Worm (Caenorhabditis elegans) whole organism, dauer: Measurements from ENCODE around the gene oef-1.
"Not testable (repeated sequence)": the region's sequence is repeated elsewhere in the genome, so short reads cannot be mapped to it uniquely, and the experiment has no call there.

Source experiments
- unc-62 ChIP-seq: sonication (generic microtip); optimal IDR thresholded peaks from 2 replicates; lab custom pipeline; 2017; ENCODE audit warnings: missing biosample characterization, missing genetic modification reagents, missing genetic modification characterization

oef-1 gene

DNA sequence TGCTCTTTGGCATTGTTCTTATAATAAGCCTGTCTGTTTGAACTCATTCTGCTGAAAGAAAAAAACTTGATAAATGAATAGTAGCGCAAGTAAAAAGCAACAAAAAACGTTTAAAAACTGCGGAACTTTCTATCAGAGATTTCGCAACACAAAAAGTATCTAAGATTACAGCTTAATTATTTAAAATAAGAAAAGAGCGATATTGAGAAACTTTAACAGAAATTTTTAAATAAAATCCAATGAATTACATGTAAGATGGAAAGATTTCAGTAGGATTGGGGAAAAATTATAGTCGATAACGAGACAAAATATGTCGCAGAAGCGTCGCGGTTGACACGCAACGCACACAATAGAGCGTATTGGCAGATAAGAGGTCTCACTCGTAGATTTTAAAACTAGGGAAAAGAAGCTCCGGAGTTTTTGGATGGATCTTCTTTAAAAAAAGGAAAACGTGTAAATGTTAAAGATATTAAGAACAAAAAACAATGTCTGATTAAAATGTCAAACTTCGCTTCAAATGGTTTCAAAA lies 13.5 kb downstream of the oef-1 start, which contains the start of gene ima-3:
TSS of gene ima-3 (minus strand) at position 51 of the 529 bp plus-strand sequence.
- no peak for TF ChIP-seq unc-62 (GFP tag; lab: Kevin White, UChicago)

DNA sequence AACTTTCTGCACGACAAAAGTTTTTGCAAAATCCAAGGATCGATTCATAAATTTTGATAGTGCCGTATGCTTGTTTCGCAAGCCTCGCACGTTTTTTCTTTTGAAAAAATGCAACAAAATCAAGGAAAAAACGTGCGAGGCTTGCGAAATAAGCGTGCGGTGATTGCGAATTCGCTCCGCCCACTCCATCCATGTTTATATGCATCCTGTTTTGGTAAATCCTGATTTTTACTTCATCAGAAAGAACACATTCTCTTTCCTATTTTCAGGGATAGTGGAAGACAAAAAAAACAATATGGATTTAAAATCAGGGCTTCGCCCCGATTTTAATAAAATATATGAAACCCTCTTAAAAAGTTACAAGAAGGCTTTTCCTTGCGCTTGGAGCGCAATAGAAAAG lies 15.6 kb downstream of the oef-1 start, which contains the start of gene F32E10.9:
TSS of gene F32E10.9 (minus strand) at position 101 of the 400 bp plus-strand sequence.
- not testable (repeated sequence) for TF ChIP-seq unc-62 (GFP tag; lab: Kevin White, UChicago)

DNA sequence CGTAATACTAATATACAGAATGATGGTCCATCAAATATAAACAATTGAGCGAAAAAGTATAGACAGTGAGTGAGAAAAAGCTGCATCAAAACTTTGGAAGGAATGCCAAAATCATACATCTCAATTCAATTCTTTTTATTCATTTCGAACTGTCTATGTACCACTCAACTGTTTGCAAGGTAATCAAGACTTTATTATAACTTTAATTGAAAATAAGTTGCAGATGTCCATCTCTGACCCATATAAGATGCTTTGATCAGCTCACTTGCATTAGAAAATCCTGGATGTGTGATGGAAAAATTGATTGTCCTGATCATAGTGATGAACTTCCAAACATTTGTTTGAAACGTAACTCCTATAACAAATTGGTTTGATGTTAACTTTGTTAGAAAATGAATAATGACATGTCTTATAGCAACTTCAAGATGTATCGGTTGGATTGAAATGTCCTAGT lies 19.4 kb downstream of the oef-1 start, which contains the start of gene F32E10.8:
TSS of gene F32E10.8 (plus strand) at position 51 of the 454 bp plus-strand sequence.
- no peak for TF ChIP-seq unc-62 (GFP tag; lab: Kevin White, UChicago)

DNA sequence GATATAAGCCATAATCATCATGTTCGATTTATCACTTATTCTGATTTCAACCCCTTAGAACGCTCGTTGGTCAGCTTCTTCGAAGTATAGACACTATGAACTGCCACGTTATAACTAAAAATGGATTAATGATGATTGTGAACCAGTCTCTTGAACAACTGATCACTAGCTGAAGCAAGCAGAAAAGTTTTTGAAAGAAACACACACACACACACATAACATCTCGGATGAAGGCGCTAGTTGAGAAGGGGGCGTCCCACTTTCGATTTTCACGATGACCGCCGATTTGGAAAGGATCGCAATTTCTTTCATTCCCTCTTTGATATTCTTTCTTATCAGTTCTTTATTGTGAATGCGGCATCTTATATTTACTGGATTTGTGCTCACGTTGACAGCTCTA lies 20.4 kb downstream of the oef-1 start, which contains the start of gene clec-180:
TSS of gene clec-180 (plus strand) at position 301 of the 400 bp plus-strand sequence.
- no peak for TF ChIP-seq unc-62 (GFP tag; lab: Kevin White, UChicago)

DNA sequence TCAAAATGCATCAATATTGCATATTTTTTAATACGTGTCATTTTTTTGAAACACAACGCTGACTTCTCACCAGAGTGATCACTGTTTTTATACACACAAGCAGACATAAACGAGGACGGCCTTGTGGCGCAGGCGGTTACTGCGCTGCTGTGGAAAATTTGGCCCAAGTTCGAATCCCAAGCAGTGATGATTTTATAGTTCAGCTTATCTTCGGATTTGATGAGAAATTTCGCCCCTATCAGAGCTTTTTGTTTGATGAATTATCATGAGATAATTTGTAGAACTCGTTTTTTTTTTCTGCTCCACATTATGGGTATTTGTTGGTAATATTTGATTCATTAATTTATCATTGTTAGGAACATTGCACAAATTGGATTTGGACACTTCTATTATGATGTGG lies 25.7 kb downstream of the oef-1 start:
- no peak for TF ChIP-seq unc-62 (GFP tag; lab: Kevin White, UChicago)

DNA sequence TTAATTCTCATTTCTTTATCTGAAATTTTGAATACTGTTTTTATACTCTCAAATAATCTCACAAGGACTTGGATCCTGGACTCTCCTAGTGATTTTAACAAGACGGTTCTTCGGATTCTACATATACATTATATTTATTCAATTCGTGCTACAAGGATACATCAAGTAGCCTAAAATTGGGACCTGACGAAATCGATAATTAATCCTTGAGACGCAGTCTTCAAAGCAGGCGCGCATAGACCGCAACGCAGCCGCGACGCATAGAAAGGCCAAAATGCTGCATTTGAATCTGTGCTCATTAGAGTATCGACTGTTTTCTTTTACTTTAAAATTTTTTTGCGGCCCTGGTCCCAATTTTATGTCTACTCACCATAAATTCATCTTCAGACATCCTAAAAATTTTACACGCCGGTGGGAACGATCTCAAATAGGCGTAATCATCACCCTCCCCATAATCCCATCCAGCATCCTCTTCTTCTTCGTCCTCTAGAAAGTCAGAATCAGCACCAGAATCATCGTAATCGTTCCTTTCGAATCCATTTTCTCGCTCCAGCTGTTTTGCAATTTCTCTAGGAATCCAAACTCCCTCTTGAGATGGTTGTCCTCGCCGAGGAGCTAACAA lies 27.0 kb downstream of the oef-1 start, which contains the start of gene cec-4:
TSS of gene cec-4 (plus strand) at position 572 of the 622 bp plus-strand sequence.
- TF ChIP-seq unc-62 (GFP tag; lab: Kevin White, UChicago): no peak

DNA sequence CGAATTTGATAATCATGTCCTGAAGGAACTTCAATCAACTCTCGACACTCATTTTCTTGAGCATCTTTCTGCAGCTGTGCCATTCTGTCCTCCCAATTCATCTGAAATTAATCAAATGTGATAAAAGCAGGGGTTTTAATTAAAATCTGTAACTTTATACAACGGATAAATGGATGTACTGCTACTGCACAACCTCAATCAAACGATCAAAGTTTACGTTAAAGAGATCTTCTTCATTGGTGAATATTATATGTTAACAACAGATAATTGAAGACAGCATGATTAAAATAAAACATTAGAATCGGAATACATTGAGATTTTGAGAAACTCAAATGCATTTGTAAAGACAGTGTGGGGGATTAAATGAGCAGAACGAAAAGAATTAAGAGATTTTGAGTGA lies 30.1 kb downstream of the oef-1 start, which contains the start of gene F32E10.5:
TSS of gene F32E10.5 (minus strand) at position 101 of the 400 bp plus-strand sequence.
- no peak for TF ChIP-seq unc-62 (GFP tag; lab: Kevin White, UChicago)

DNA sequence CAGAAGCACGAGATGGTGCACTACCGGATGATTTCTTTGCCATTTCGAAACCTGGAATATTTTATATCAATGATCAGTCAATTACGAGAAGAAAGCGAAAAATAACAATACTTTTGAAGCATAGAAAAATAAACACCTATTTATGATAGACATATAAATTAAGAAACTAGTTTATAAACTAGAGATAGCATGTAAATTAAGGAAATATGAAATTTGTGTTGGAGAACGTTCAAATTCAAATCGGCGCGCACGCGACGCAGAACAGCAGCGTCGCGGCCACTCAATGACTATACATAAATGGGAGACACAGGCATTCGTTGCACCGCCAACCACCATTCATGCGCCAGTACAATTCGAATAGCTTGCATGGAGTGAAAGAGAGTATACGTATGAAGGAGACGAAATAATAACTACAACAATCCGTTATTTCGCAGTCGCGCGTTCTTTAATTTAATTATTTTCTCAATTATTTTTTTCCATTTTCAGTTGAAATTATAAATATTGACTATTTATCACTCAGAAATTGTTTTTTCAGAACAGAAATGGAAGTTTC lies 31.9 kb downstream of the oef-1 start, which contains the start of the genes cec-5 and nol-10:
TSS of gene cec-5 (minus strand) at position 51 of the 553 bp plus-strand sequence.
TSS of gene nol-10 (plus strand) at position 536 of the 553 bp plus-strand sequence.
- no peak for TF ChIP-seq unc-62 (GFP tag; lab: Kevin White, UChicago)

DNA sequence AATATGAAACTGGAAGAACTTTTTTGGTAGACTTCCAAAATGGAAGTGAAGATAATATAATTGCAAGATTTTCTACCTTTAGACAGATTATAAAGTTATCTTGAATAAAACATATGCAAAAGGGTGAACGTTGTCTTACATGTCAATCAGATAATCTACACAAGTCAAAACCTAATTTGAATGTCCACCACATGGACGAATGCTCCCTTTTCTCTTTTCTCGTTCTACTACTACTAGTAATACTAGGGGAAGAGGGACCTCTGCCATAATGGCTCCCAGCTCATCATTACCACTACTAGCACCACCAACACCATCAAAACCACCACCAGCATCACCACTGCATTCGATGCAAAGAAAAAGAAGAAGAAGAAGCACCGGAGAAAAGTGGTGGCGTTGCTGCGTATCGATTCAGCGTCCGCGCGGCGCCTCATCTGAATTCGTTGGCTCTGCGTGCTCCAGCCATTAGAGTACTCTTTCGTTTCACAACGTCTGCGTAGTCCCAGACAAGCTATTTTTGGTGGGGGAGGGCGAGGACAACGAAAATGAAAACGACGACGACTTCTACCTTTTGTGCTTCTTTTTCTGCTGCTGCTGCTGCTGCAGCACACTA lies 37.2 kb downstream of the oef-1 start:
- TF ChIP-seq unc-62 (GFP tag; lab: Kevin White, UChicago): no peak

DNA sequence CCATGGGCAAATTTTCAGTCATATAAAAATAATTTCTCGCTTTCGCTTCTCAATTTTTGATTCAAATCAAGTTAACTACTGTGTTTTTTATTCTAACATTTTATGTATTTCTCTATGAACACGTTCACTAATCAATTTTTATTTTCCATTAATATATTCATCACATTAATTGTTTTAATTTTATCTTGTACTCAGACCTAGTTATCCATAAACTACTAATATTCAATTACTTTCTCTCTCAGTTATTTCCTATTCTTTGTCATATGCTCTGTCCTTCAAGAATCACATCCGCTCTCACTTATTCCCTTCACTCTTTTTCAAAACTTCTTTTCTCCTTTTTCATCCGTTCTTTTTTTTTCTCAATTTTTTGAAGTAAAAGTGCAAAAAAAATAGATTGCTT lies 38.8 kb downstream of the oef-1 start:
- no peak for TF ChIP-seq unc-62 (GFP tag; lab: Kevin White, UChicago)

DNA sequence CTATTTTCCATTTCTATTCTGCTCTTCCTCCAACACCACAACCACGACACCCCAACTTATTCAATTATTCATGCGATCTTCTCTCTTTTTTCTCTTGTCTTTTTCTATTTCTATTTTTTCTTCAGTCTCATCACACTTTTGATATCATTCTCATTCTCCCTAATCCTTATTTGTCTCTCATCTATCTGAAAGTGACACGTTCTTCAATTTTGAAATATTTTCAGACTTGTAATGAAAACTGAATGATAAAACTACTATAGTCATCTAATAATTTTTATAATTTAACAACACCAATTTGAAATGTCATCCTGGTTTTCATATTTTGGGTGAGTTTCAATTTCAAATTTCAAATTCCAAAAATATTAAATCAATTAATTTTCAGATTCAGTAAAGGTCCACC lies 40.4 kb downstream of the oef-1 start, which contains the start of gene cla-1:
TSS of gene cla-1 (plus strand) at position 301 of the 400 bp plus-strand sequence.
- no peak for TF ChIP-seq unc-62 (GFP tag; lab: Kevin White, UChicago)
